Worm (Caenorhabditis elegans) whole organism, L4 larva: Measurements from ENCODE around the gene ZK662.2.

Experiments
- D1046.2 ChIP-seq: fragments of 200-800 bp; sonication (Bioruptor generic); IDR thresholded peaks from 2 replicates; pipeline ENCODE4 v1.3.6; 2022; ENCODE audit warnings: missing genetic modification characterization, missing compliant biosample characterization
- F37D6.2 ChIP-seq: sonication (generic microtip); optimal IDR thresholded peaks from 2 replicates; lab custom pipeline; 2016; ENCODE audit warnings: mild to moderate bottlenecking, missing genetic modification characterization, missing compliant biosample characterization
- F44E2.7 ChIP-seq: fragments of 200-800 bp; sonication (Bioruptor generic); IDR thresholded peaks from 2 replicates; pipeline ENCODE4 v2.1.2; 2022; ENCODE audit warnings: missing genetic modification characterization, missing compliant biosample characterization
- F49E8.2 ChIP-seq: sonication (generic microtip); optimal IDR thresholded peaks from 2 replicates; lab custom pipeline; 2016; ENCODE audit warnings: missing compliant biosample characterization, mild to moderate bottlenecking, missing genetic modification characterization, borderline replicate concordance
- ZK337.2 ChIP-seq: fragments of 200-800 bp; sonication (Bioruptor generic); IDR thresholded peaks from 2 replicates; pipeline ENCODE4 v1.3.6; 2022; ENCODE audit warnings: missing genetic modification reagents, missing genetic modification characterization, missing compliant biosample characterization
- ZK546.5 ChIP-seq, 2 experiments: sonication (generic microtip); optimal IDR thresholded peaks; 2 replicates each; lab custom pipeline; 2017; ENCODE audit warnings: missing biosample characterization in 2 of 2, missing genetic modification characterization in 2 of 2
- aha-1 ChIP-seq: fragments of 150-350 bp; peaks from one replicate; lab custom pipeline; 2014; ENCODE audit warnings: missing biosample characterization, missing genetic modification characterization
- ama-1 ChIP-seq: fragments of 150-350 bp; optimal IDR thresholded peaks from 2 replicates; lab custom pipeline; 2014; ENCODE audit warnings: inconsistent platforms, mixed read lengths
- attf-4 ChIP-seq: sonication (generic microtip); optimal IDR thresholded peaks from 3 replicates; lab custom pipeline; 2017; ENCODE audit warnings: missing biosample characterization, missing genetic modification characterization
- ceh-20 ChIP-seq: fragments of 200-800 bp; sonication (Bioruptor generic); IDR thresholded peaks from 2 replicates; pipeline ENCODE4 v1.3.6; 2022; ENCODE audit warnings: missing genetic modification reagents, missing genetic modification characterization, missing compliant biosample characterization
- ceh-32 ChIP-seq: sonication (generic microtip); optimal IDR thresholded peaks from 2 replicates; lab custom pipeline; 2016; ENCODE audit warnings: mild to moderate bottlenecking, missing genetic modification characterization, missing compliant biosample characterization; ENCODE audit not compliant: poor library complexity
- ces-1 ChIP-seq: fragments of 150-350 bp; sonication (generic microtip); optimal IDR thresholded peaks from 4 replicates; lab custom pipeline; 2014; ENCODE audit warnings: missing biosample characterization, missing genetic modification reagents, missing genetic modification characterization
- cey-2 ChIP-seq: sonication (generic microtip); optimal IDR thresholded peaks from 3 replicates; lab custom pipeline; 2017; ENCODE audit warnings: missing genetic modification characterization, mild to moderate bottlenecking, missing compliant biosample characterization, antibody characterized with exemption, borderline replicate concordance; ENCODE audit not compliant: insufficient read depth
- daf-12 ChIP-seq: fragments of 150-350 bp; optimal IDR thresholded peaks from 2 replicates; lab custom pipeline; 2014; ENCODE audit warnings: missing biosample characterization, missing genetic modification reagents, missing genetic modification characterization
- daf-16 ChIP-seq, 3 experiments: sonication (generic microtip); optimal IDR thresholded peaks; 2 replicates each; lab custom pipeline; 2016 to 2017; ENCODE audit warnings: missing genetic modification characterization in 3 of 3, missing genetic modification reagents in 3 of 3, mild to moderate bottlenecking in 2 of 3, missing compliant biosample characterization in 2 of 3, missing biosample characterization in 1 of 3, moderate library complexity in 1 of 3
- daf-8 ChIP-seq: fragments of 200-800 bp; sonication (Bioruptor generic); IDR thresholded peaks from 2 replicates; pipeline ENCODE4 v1.3.6; 2022; ENCODE audit warnings: missing genetic modification characterization, missing compliant biosample characterization
- dmd-8 ChIP-seq: fragments of 200-800 bp; sonication (Bioruptor generic); IDR thresholded peaks from 2 replicates; pipeline ENCODE4 v1.3.6; 2022; ENCODE audit warnings: missing genetic modification characterization, missing compliant biosample characterization
- dmd-9 ChIP-seq: fragments of 200-800 bp; sonication (Bioruptor generic); IDR thresholded peaks from 2 replicates; pipeline ENCODE4 v1.3.6; 2022; ENCODE audit warnings: missing genetic modification reagents, missing genetic modification characterization, missing compliant biosample characterization
- dpl-1 ChIP-seq: fragments of 150-350 bp; optimal IDR thresholded peaks from 2 replicates; lab custom pipeline; 2014; ENCODE audit warnings: missing biosample characterization, missing genetic modification reagents, missing genetic modification characterization
- dve-1 ChIP-seq: sonication (generic microtip); optimal IDR thresholded peaks from 2 replicates; lab custom pipeline; 2017; ENCODE audit warnings: antibody characterized with exemption, mild to moderate bottlenecking, missing genetic modification characterization, missing compliant biosample characterization; ENCODE audit not compliant: insufficient read depth
- fos-1 ChIP-seq: fragments of 150-350 bp; optimal IDR thresholded peaks from 2 replicates; lab custom pipeline; 2014; ENCODE audit warnings: missing biosample characterization, missing genetic modification characterization
- hlh-11 ChIP-seq: fragments of 200-800 bp; sonication (Bioruptor generic); optimal IDR thresholded peaks from 2 replicates; lab custom pipeline; 2018; ENCODE audit warnings: mild to moderate bottlenecking, missing genetic modification characterization, missing compliant biosample characterization
- jun-1 ChIP-seq: fragments of 150-350 bp; optimal IDR thresholded peaks from 2 replicates; lab custom pipeline; 2014; ENCODE audit warnings: missing biosample characterization, missing genetic modification reagents, missing genetic modification characterization
- lin-29 ChIP-seq: fragments of 200-800 bp; sonication (Bioruptor generic); IDR thresholded peaks from 2 replicates; pipeline ENCODE4 v1.3.6; 2022; ENCODE audit warnings: missing genetic modification reagents, missing genetic modification characterization, missing compliant biosample characterization
- lin-38 ChIP-seq: fragments of 200-800 bp; sonication (Bioruptor generic); IDR thresholded peaks from 2 replicates; pipeline ENCODE4 v1.3.6; 2022; ENCODE audit warnings: missing genetic modification reagents, missing genetic modification characterization, missing compliant biosample characterization
- lsy-2 ChIP-seq, 2 experiments: fragments of 150-350 bp in 1 of 2; sonication (generic microtip) in 1 of 2; optimal IDR thresholded peaks; 2 replicates each; lab custom pipeline; 2014 to 2017; ENCODE audit warnings: missing biosample characterization in 2 of 2, missing genetic modification characterization in 2 of 2
- madf-5 ChIP-seq, 2 experiments: fragments of 200-800 bp; sonication (Bioruptor generic); IDR thresholded peaks; 2 replicates each; pipeline ENCODE4 v1.3.6; 2022; ENCODE audit warnings: missing compliant biosample characterization in 2 of 2, missing genetic modification characterization in 2 of 2
- mep-1 ChIP-seq: fragments of 150-350 bp; sonication (generic microtip); optimal IDR thresholded peaks from 3 replicates; lab custom pipeline; 2014; ENCODE audit warnings: missing biosample characterization, missing genetic modification characterization
- mes-2 ChIP-seq: sonication (generic microtip); optimal IDR thresholded peaks from 2 replicates; lab custom pipeline; 2016; ENCODE audit warnings: missing genotype, mild to moderate bottlenecking, missing genetic modification characterization, missing compliant biosample characterization; ENCODE audit not compliant: poor library complexity, severe bottlenecking
- mxl-2 ChIP-seq: fragments of 200-800 bp; sonication (Bioruptor generic); conservative IDR thresholded peaks from 2 replicates; pipeline ENCODE4 v1.3.6; 2022; ENCODE audit warnings: missing genetic modification reagents, missing genetic modification characterization, missing compliant biosample characterization
- nhr-10 ChIP-seq: fragments of 150-350 bp; optimal IDR thresholded peaks from 2 replicates; lab custom pipeline; 2014; ENCODE audit warnings: missing biosample characterization, missing genetic modification characterization
- nhr-237 ChIP-seq: sonication (generic microtip); optimal IDR thresholded peaks from 2 replicates; lab custom pipeline; 2017; ENCODE audit warnings: missing biosample characterization, missing genetic modification characterization
- nhr-25 ChIP-seq: sonication (generic microtip); optimal IDR thresholded peaks from 2 replicates; lab custom pipeline; 2017; ENCODE audit warnings: missing genetic modification characterization, mild to moderate bottlenecking, missing compliant biosample characterization, antibody characterized with exemption, moderate library complexity, borderline replicate concordance; ENCODE audit not compliant: insufficient read depth
- nhr-42 ChIP-seq: fragments of 200-800 bp; sonication (Bioruptor generic); IDR thresholded peaks from 2 replicates; pipeline ENCODE4 v1.3.6; 2022; ENCODE audit warnings: missing genetic modification characterization, missing compliant biosample characterization
- nhr-48 ChIP-seq: sonication (generic microtip); optimal IDR thresholded peaks from 2 replicates; lab custom pipeline; 2016; ENCODE audit warnings: mild to moderate bottlenecking, missing genetic modification characterization, missing compliant biosample characterization
- nhr-76 ChIP-seq: fragments of 150-350 bp; optimal IDR thresholded peaks from 2 replicates; lab custom pipeline; 2014; ENCODE audit warnings: missing biosample characterization, missing genetic modification characterization
- nhr-77 ChIP-seq: fragments of 150-350 bp; optimal IDR thresholded peaks from 2 replicates; lab custom pipeline; 2014; ENCODE audit warnings: missing biosample characterization, missing genetic modification characterization
- pqm-1 ChIP-seq: sonication (generic microtip); optimal IDR thresholded peaks from 2 replicates; lab custom pipeline; 2017; ENCODE audit warnings: missing biosample characterization, missing genetic modification characterization
- rbr-2 ChIP-seq: sonication (generic microtip); optimal IDR thresholded peaks from 2 replicates; lab custom pipeline; 2016; ENCODE audit warnings: missing genotype, missing genetic modification characterization, missing compliant biosample characterization
- skn-1 ChIP-seq: fragments of 150-350 bp; optimal IDR thresholded peaks from 2 replicates; lab custom pipeline; 2014; ENCODE audit warnings: missing biosample characterization, missing genetic modification characterization
- snpc-1.2 ChIP-seq: fragments of 200-800 bp; sonication (Bioruptor generic); IDR thresholded peaks from 2 replicates; pipeline ENCODE4 v1.3.6; 2022; ENCODE audit warnings: missing genetic modification reagents, missing genetic modification characterization, missing compliant biosample characterization
- unc-39 ChIP-seq: sonication (generic microtip); optimal IDR thresholded peaks from 2 replicates; lab custom pipeline; 2017; ENCODE audit warnings: missing biosample characterization, missing genetic modification characterization
- unc-62 ChIP-seq, 3 experiments: fragments of 150-350 bp in 1 of 3; sonication (generic microtip); optimal IDR thresholded peaks in 2 of 3; peaks in 1 of 3; 1 replicate in 1 of 3; 2 replicates in 2 of 3; lab custom pipeline; 2014 to 2017; ENCODE audit warnings: missing biosample characterization in 3 of 3, missing genetic modification characterization in 3 of 3, missing genetic modification reagents in 3 of 3, missing genotype in 1 of 3
- vab-7 ChIP-seq: fragments of 200-800 bp; sonication (Bioruptor generic); IDR thresholded peaks from 2 replicates; pipeline ENCODE4 v1.3.6; 2022; ENCODE audit warnings: missing genetic modification reagents, missing genetic modification characterization, missing compliant biosample characterization
- zag-1 ChIP-seq: fragments of 150-350 bp; optimal IDR thresholded peaks from 2 replicates; lab custom pipeline; 2014; ENCODE audit warnings: missing biosample characterization, missing genetic modification characterization
- ztf-7 ChIP-seq: fragments of 150-350 bp; optimal IDR thresholded peaks from 2 replicates; lab custom pipeline; 2014; ENCODE audit warnings: missing biosample characterization, missing genetic modification characterization

The ZK662.2 gene

ce11 chrX:15707366-15707892 lies 10.9 kb downstream of the ZK662.2 start (continued):
- TF ChIP-seq zag-1 (tag; lab: Kevin White, UChicago) (no peak), ces-1 (GFP tag; lab: Kevin White, UChicago) (peak; percentile 15), nhr-76 (tag; lab: Kevin White, UChicago) (peak; percentile 36), F37D6.2 (tag; lab: Kevin White, UChicago) (peak; percentile 46), pqm-1 (no peak), ztf-7 (peak; percentile 10), ama-1 (no peak), dmd-9 (GFP tag; lab: Robert Waterston, UW) (no peak), lsy-2 (tag; optimal IDR thresholded peaks at IDR 0.05; lab: Kevin White, UChicago) (peak; percentile 73 to 85), D1046.2 (no peak), nhr-10 (peak; percentile 75), fos-1 (tag; lab: Kevin White, UChicago) (no peak), daf-16 (GFP tag; optimal IDR thresholded peaks at IDR 0.05; lab: Kevin White, UChicago) (peak in 1 of 2 experiments; percentile 74), daf-16 (tag; optimal IDR thresholded peaks at IDR 0.05; lab: Kevin White, UChicago) (peak; percentile 55), daf-8 (GFP tag; lab: Robert Waterston, UW) (no peak), nhr-237 (no peak), jun-1 (tag; lab: Kevin White, UChicago) (peak; percentile 63), lin-38 (GFP tag; lab: Robert Waterston, UW) (peak; percentile 34), nhr-48 (tag; lab: Kevin White, UChicago) (peak; percentile 98), mxl-2 (GFP tag; lab: Robert Waterston, UW) (no peak), vab-7 (GFP tag; lab: Robert Waterston, UW) (peak; percentile 57; the same call in 1 of the 2 replicates), skn-1 (tag; lab: Kevin White, UChicago) (no peak), attf-4 (no peak), snpc-1.2 (GFP tag; lab: Robert Waterston, UW) (no peak), mep-1 (peak; percentile 88), unc-62 (GFP tag; optimal IDR thresholded peaks at IDR 0.05 in 1 of 2; lab: Kevin White, UChicago) (peak in 1 of 2 experiments; percentile 98), unc-62 (tag; optimal IDR thresholded peaks at IDR 0.05; lab: Kevin White, UChicago) (no peak)

- no peak for TF ChIP-seq nhr-42 (GFP tag; lab: Robert Waterston, UW)
- no peak for TF ChIP-seq F44E2.7 (GFP tag; lab: Robert Waterston, UW)
- TF ChIP-seq daf-16 (GFP tag; optimal IDR thresholded peaks at IDR 0.05; lab: Kevin White, UChicago) = no peak
- peak; percentile 65 for TF ChIP-seq daf-16 (tag; optimal IDR thresholded peaks at IDR 0.05; lab: Kevin White, UChicago)
- TF ChIP-seq unc-62 (GFP tag; optimal IDR thresholded peaks at IDR 0.05 in 1 of 2; lab: Kevin White, UChicago) = peak in 1 of 2 experiments; percentile 56
- no peak for TF ChIP-seq unc-62 (tag; optimal IDR thresholded peaks at IDR 0.05; lab: Kevin White, UChicago)
Observed at ce11 chrX:15707913-15708312, 11.4 kb downstream of the ZK662.2 start, which contains the start of gene nhr-48. Gene nhr-48 (plus strand): TSS chrX:15708213.

DNA sequence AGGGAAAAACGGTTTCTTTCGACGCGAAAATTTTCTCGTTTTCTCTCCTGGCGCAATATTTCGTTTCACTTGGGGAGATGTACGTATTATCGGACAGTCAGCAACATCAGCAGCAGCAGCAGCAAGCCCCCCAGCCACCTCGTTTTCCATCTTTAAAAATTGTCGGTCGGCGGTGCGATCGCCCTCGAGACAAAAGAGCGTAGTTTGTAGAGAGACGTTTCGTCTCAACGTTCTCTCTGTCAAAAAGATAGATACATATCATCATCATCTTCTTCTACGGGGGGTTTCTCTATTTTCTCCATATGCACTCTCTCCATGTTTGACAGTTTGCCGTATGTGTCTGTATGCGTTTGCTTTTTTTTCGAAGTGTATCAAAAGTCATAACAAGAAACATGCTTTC lies 13.1 kb downstream of the ZK662.2 start:
- TF ChIP-seq mes-2 (peak; percentile 43), F44E2.7 (GFP tag; lab: Robert Waterston, UW) (no peak), dpl-1 (GFP tag; lab: Kevin White, UChicago) (no peak), hlh-11 (tag; lab: Kevin White, UChicago) (peak; percentile 89), rbr-2 (tag; lab: Kevin White, UChicago) (no peak), ceh-32 (tag; lab: Kevin White, UChicago) (no peak), cey-2 (tag; lab: Kevin White, UChicago) (no peak), dve-1 (peak; percentile 70), dmd-8 (no peak), lsy-2 (tag; optimal IDR thresholded peaks at IDR 0.05; lab: Kevin White, UChicago) (peak in 1 of 2 experiments; percentile 55), ZK337.2 (GFP tag; lab: Robert Waterston, UW) (no peak), F49E8.2 (no peak), mep-1 (peak; percentile 58), pqm-1 (peak; percentile 43), vab-7 (GFP tag; lab: Robert Waterston, UW) (no peak), ZK546.5 (tag; optimal IDR thresholded peaks at IDR 0.05; lab: Kevin White, UChicago) (no peak), daf-12 (tag; lab: Kevin White, UChicago) (no peak), lin-29 (no peak), ceh-20 (GFP tag; lab: Robert Waterston, UW) (no peak), madf-5 (GFP tag; IDR thresholded peaks at IDR 0.05; lab: Robert Waterston, UW) (no peak), nhr-77 (peak; percentile 70), nhr-25 (tag; lab: Kevin White, UChicago) (peak; percentile 49), unc-39 (tag; lab: Kevin White, UChicago) (no peak), aha-1 (tag; lab: Kevin White, UChicago) (peak; percentile 85)
